Worm (Caenorhabditis elegans) whole organism, L3 larva: ENCODE measurements around the gene enu-3.1.
A peak's percentile ranks its signal among the peaks of the same experiment; 100 is the strongest.

ENCODE experiments used
- ama-1 ChIP-seq: fragments of 150-350 bp; optimal IDR thresholded peaks from 2 replicates; lab custom pipeline; 2018
- ceh-82 ChIP-seq: fragments of 150-350 bp; optimal IDR thresholded peaks from 2 replicates; lab custom pipeline; 2014; ENCODE audit warnings: missing biosample characterization, missing genetic modification characterization
- elt-1 ChIP-seq: fragments of 150-350 bp; optimal IDR thresholded peaks from 2 replicates; lab custom pipeline; 2014; ENCODE audit warnings: missing biosample characterization, missing genetic modification characterization
- elt-2 ChIP-seq: sonication (generic microtip); optimal IDR thresholded peaks from 2 replicates; lab custom pipeline; 2016; ENCODE audit warnings: missing genetic modification reagents, mild to moderate bottlenecking, missing genetic modification characterization, missing compliant biosample characterization
- fos-1 ChIP-seq: fragments of 150-350 bp; optimal IDR thresholded peaks from 2 replicates; lab custom pipeline; 2014; ENCODE audit warnings: missing biosample characterization, missing genetic modification characterization
- mml-1 ChIP-seq: fragments of 150-350 bp; sonication (generic microtip); optimal IDR thresholded peaks from 3 replicates; lab custom pipeline; 2014; ENCODE audit warnings: missing biosample characterization, missing genetic modification characterization
- nhr-11 ChIP-seq: fragments of 150-350 bp; optimal IDR thresholded peaks from 2 replicates; lab custom pipeline; 2014; ENCODE audit warnings: missing biosample characterization, missing genetic modification characterization
- nhr-67 ChIP-seq: fragments of 150-350 bp; optimal IDR thresholded peaks from 2 replicates; lab custom pipeline; 2014; ENCODE audit warnings: missing biosample characterization, missing genetic modification characterization
- pqm-1 ChIP-seq: fragments of 150-350 bp; optimal IDR thresholded peaks from 2 replicates; lab custom pipeline; 2017; ENCODE audit warnings: missing biosample characterization, missing genetic modification characterization, inconsistent platforms
- unc-39 ChIP-seq: sonication (generic microtip); optimal IDR thresholded peaks from 4 replicates; lab custom pipeline; 2017; ENCODE audit warnings: missing biosample characterization, missing genetic modification characterization
- unc-62 ChIP-seq: fragments of 150-350 bp; sonication (generic microtip); optimal IDR thresholded peaks from 4 replicates; lab custom pipeline; 2014; ENCODE audit warnings: missing biosample characterization, missing genetic modification reagents, missing genetic modification characterization

DNA sequence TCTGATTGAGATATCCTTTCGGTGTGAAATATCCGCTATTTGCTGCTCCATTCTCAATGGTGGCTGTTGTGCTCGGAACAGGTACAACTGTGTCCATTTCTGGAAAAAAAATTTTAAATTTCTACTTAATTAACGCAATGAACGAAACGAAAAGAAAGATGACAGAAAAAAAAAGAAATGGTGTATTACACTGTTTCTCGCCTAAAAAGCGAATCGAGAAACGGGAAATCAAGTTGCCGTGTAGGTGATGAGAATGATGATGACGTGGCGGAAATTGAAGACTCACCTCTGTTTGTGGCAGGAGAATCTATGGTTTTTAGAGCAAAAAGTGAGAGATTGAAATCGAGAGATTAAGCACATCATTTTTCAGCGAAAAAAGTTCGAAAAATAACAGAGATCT, 49.6 kb upstream of the enu-3.1 start, which contains the start of gene C38H2.3:
- TF ChIP-seq nhr-11 (tag; lab: Kevin White, UChicago) (no peak), ama-1 (no peak), pqm-1 (no peak), unc-62 (GFP tag; lab: Kevin White, UChicago) (no peak), nhr-67 (tag; lab: Kevin White, UChicago) (no peak), fos-1 (no peak), ceh-82 (tag; lab: Kevin White, UChicago) (no peak), elt-2 (tag; lab: Kevin White, UChicago) (no peak), mml-1 (tag; lab: Kevin White, UChicago) (no peak), elt-1 (tag; lab: Kevin White, UChicago) (peak; percentile 25), unc-39 (tag; lab: Kevin White, UChicago) (no peak)
